Worm (Caenorhabditis elegans): ENCODE results near the gene nspg-3.

Gene nspg-3

DNA sequence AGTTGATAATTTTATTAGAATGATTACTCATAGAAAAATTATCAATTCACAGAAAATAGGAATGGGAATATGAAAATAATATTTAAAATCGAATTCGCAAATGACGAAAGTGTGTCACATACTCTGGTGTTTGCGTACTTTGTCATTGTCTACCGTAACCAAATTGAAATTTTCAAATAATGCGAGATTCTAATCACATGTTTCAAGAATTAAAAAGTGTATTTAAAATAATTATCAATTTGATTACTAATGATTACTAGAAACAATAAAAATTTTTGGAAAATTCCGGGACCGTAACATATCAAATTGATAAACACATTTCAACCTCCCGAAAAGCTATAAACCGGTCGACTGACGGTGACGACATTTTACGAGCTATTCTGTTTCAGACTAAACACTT, at the start of gene nspg-3, which contains the start of gene fbf-2:
TSS of gene nspg-3 (plus strand) at position 388 of the 400 bp plus-strand sequence.
TSS of gene fbf-2 (minus strand) at position 101 of the 400 bp plus-strand sequence.
- TF ChIP-seq F13C5.2 (tag; optimal IDR thresholded peaks at IDR 0.05): no peak
- no peak for TF ChIP-seq tra-4 (tag; optimal IDR thresholded peaks at IDR 0.05)
- TF ChIP-seq ama-1 (optimal IDR thresholded peaks at IDR 0.05): no peak
- TF ChIP-seq sea-1 (GFP tag; conservative IDR thresholded peaks at IDR 0.05): no peak
- no peak for TF ChIP-seq tbx-37 (GFP tag; conservative IDR thresholded peaks at IDR 0.05)
- no peak for TF ChIP-seq hmbx-1 (tag; optimal IDR thresholded peaks at IDR 0.05)
- no peak for TF ChIP-seq hnd-1 (tag; optimal IDR thresholded peaks at IDR 0.05)
- TF ChIP-seq B0310.2 (tag; optimal IDR thresholded peaks at IDR 0.05): no peak

DNA sequence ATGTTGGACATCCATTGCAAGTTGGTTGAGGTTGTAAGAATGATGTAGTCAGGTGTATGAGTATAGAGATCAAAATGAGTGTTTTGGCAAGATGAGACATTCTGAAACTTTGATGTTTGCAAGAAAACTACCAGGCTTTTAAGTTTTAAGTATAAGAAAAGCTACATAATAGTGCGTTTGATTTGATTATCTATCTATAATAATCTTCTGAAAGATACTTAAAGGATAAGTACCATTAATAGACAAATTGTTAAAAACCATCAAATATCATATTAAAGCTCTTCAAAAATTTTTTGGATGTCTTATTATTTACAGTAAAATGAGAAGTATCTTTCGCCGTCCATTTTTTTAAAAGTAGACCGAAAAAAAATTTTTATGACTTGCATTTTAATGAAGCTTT, 48.4 kb upstream of the nspg-3 start, which contains the start of gene R12C12.10:
TSS of gene R12C12.10 (minus strand) at position 101 of the 400 bp plus-strand sequence.
- TF ChIP-seq ceh-13 (GFP tag; optimal IDR thresholded peaks at IDR 0.05): no peak
- TF ChIP-seq pes-1 (GFP tag; IDR thresholded peaks at IDR 0.05): no peak
- TF ChIP-seq flt-1 (GFP tag; IDR thresholded peaks at IDR 0.05): no peak
- TF ChIP-seq ceh-36 (tag; optimal IDR thresholded peaks at IDR 0.05): no peak

DNA sequence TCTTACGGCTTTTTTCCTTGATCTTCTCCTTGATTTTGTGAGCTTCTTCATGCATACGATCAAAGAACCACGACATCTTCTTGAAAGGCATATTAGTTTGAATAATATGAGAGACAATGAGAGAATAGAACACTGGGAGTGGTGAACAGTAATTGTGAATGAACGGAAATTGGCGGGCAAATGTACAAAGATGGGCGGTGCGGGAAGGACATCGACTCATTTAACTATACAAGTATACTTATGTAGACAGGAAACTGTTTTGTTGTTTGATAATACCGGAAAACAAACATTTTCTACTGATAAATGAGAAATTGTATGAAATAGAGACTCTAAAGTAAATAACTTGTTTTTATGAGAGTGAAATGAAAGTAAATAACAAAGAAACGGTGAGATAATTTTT, 46.5 kb upstream of the nspg-3 start, which contains the start of gene R12C12.5:
TSS of gene R12C12.5 (minus strand) at position 101 of the 400 bp plus-strand sequence.
- TF ChIP-seq F13C5.2 (tag; optimal IDR thresholded peaks at IDR 0.05) (no peak), aly-1 (tag; optimal IDR thresholded peaks at IDR 0.05) (no peak), tbx-11 (GFP tag; IDR thresholded peaks at IDR 0.05) (no peak)

DNA sequence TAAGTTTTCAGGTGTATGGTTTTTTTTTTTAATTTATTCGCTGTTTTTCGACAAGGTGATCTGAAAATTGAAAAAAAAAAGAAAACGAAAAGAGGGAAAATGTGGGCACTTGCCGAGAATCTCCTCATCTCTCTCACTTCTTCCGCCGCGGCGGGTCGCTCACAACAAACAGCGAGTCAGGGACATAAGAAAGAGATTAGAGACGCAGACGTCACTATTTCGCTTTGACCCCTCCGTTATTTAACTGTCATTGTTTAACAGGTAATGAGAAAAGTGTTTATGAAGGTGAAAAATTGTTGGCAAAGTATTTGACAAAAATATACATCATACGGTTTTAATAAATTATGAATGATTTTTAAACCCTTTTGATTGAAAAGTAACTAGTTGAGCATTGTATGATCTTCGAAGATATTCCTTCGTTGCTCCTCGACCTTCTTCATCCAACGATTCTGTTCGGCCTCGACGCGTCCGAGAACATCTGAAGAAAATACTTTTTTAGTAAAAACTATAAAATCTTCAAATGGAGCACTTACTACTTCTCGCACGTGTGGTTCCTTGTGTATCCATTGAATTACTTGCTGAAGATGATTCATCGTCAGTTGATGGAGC, 45.4 kb upstream of the nspg-3 start:
- no peak for TF ChIP-seq ceh-36 (tag; optimal IDR thresholded peaks at IDR 0.05)
- TF ChIP-seq aly-1 (tag; optimal IDR thresholded peaks at IDR 0.05): no peak
- TF ChIP-seq hnd-1 (tag; optimal IDR thresholded peaks at IDR 0.05): no peak
- no peak for TF ChIP-seq ets-7 (tag; optimal IDR thresholded peaks at IDR 0.05)
- no peak for TF ChIP-seq pes-1 (GFP tag; IDR thresholded peaks at IDR 0.05)
- TF ChIP-seq tbx-37 (GFP tag; conservative IDR thresholded peaks at IDR 0.05): no peak
- no peak for TF ChIP-seq scrt-1 (GFP tag; IDR thresholded peaks at IDR 0.05)
- TF ChIP-seq ama-1 (optimal IDR thresholded peaks at IDR 0.05): no peak
- no peak for TF ChIP-seq B0310.2 (tag; optimal IDR thresholded peaks at IDR 0.05)
- no peak for TF ChIP-seq tbx-11 (GFP tag; IDR thresholded peaks at IDR 0.05)
- no peak for TF ChIP-seq hmbx-1 (tag; optimal IDR thresholded peaks at IDR 0.05)
- no peak for TF ChIP-seq ceh-13 (GFP tag; optimal IDR thresholded peaks at IDR 0.05)
- TF ChIP-seq flt-1 (GFP tag; IDR thresholded peaks at IDR 0.05): no peak
- TF ChIP-seq F13C5.2 (tag; optimal IDR thresholded peaks at IDR 0.05): no peak
- TF ChIP-seq hmg-4 (GFP tag; optimal IDR thresholded peaks at IDR 0.05): no peak
- no peak for TF ChIP-seq tra-4 (tag; optimal IDR thresholded peaks at IDR 0.05)
- TF ChIP-seq sea-1 (GFP tag; conservative IDR thresholded peaks at IDR 0.05): no peak

DNA sequence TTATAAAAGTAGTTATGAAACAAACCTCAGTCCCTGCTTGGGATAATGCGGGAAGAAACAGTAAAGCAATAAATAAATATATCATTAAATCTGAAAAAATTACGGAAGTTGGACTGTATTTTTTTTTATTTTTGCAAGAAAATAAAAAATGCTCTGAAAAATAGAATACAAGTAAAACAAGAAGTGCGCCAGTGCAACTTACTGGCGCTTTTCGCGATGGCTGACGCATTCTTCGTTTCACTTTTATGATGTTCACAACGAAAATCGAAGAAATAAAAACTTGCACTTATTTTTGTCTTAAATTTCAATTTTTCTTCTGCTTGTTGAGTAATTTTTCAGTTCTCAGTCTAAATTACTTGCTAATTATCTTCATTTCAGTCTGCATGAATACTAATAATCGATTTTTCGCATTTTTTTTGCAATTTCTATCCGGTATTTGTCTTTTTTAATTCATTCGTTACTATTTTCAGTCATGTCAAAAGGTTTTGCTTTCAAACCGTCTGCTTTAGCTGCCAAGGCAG, 43.9 kb upstream of the nspg-3 start, which contains the start of the genes R12C12.6 and ran-5:
TSS of gene R12C12.6 (minus strand) at position 229 of the 521 bp plus-strand sequence.
TSS of gene ran-5 (plus strand) at position 471 of the 521 bp plus-strand sequence.
- TF ChIP-seq hmbx-1 (tag; optimal IDR thresholded peaks at IDR 0.05) (no peak), tbx-37 (GFP tag; conservative IDR thresholded peaks at IDR 0.05) (0 out of 2 replicates have a peak, but pooled peaks have one; percentile 13), hnd-1 (tag; optimal IDR thresholded peaks at IDR 0.05) (no peak), ceh-13 (GFP tag; optimal IDR thresholded peaks at IDR 0.05) (no peak), B0310.2 (tag; optimal IDR thresholded peaks at IDR 0.05) (no peak), ama-1 (optimal IDR thresholded peaks at IDR 0.05) (no peak), hmg-4 (GFP tag; optimal IDR thresholded peaks at IDR 0.05) (no peak), tbx-11 (GFP tag; IDR thresholded peaks at IDR 0.05) (no peak), flt-1 (GFP tag; IDR thresholded peaks at IDR 0.05) (peak; percentile 70), sea-1 (GFP tag; conservative IDR thresholded peaks at IDR 0.05) (no peak), aly-1 (tag; optimal IDR thresholded peaks at IDR 0.05) (no peak), tra-4 (tag; optimal IDR thresholded peaks at IDR 0.05) (no peak), ceh-36 (tag; optimal IDR thresholded peaks at IDR 0.05) (peak; percentile 55), F13C5.2 (tag; optimal IDR thresholded peaks at IDR 0.05) (peak; percentile 71), pes-1 (GFP tag; IDR thresholded peaks at IDR 0.05) (no peak; the same call in 1 of the 2 replicates), scrt-1 (GFP tag; IDR thresholded peaks at IDR 0.05) (no peak), ets-7 (tag; optimal IDR thresholded peaks at IDR 0.05) (no peak)

DNA sequence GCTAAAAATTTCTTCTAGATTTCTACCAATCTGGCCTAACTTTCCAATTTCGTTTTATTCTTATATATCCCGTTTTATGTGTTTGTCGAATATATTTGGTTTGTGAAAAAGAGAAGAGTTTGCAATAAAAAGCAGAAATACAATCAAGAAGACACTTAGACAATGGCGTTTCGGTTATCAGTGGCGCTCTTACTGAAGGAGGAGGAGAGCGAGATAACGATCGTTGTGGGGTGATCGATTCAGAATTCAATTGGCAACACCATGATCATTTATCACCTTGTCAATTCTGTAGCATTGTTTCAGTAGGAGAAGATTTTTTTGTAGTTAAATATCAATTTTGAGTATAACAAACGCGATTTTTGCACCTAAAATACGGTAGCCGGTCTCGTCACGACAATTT, 42.0 kb upstream of the nspg-3 start:
- TF ChIP-seq ceh-13 (GFP tag; optimal IDR thresholded peaks at IDR 0.05) (no peak), B0310.2 (tag; optimal IDR thresholded peaks at IDR 0.05) (no peak), ceh-36 (tag; optimal IDR thresholded peaks at IDR 0.05) (no peak), sea-1 (GFP tag; conservative IDR thresholded peaks at IDR 0.05) (no peak), ama-1 (optimal IDR thresholded peaks at IDR 0.05) (no peak), pes-1 (GFP tag; IDR thresholded peaks at IDR 0.05) (no peak), F13C5.2 (tag; optimal IDR thresholded peaks at IDR 0.05) (no peak), aly-1 (tag; optimal IDR thresholded peaks at IDR 0.05) (no peak), scrt-1 (GFP tag; IDR thresholded peaks at IDR 0.05) (no peak), tra-4 (tag; optimal IDR thresholded peaks at IDR 0.05) (no peak), hmg-4 (GFP tag; optimal IDR thresholded peaks at IDR 0.05) (no peak), hmbx-1 (tag; optimal IDR thresholded peaks at IDR 0.05) (no peak), flt-1 (GFP tag; IDR thresholded peaks at IDR 0.05) (no peak), tbx-37 (GFP tag; conservative IDR thresholded peaks at IDR 0.05) (no peak)

DNA sequence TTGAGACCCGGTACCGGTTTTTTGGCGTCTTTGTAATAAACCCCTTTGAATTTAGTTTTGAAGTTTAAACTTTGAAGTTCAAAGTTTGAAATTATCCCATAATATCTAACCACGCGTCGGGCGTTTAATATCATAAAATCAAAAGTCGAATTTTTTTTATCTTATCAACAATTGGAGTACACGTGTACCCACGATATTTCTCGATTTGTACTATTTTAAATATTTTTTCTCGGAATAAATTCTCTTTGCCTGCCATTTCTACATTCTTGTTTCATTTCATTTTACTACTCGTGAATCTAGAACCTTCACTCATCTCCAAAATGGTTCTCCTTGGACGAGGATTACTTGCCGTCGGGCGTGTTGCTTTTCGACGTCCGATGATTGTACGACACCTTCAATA, 41.4 kb upstream of the nspg-3 start, which contains the start of gene gldc-1:
TSS of gene gldc-1 (plus strand) at position 301 of the 400 bp plus-strand sequence.
- TF ChIP-seq ets-7 (tag; optimal IDR thresholded peaks at IDR 0.05): no peak

DNA sequence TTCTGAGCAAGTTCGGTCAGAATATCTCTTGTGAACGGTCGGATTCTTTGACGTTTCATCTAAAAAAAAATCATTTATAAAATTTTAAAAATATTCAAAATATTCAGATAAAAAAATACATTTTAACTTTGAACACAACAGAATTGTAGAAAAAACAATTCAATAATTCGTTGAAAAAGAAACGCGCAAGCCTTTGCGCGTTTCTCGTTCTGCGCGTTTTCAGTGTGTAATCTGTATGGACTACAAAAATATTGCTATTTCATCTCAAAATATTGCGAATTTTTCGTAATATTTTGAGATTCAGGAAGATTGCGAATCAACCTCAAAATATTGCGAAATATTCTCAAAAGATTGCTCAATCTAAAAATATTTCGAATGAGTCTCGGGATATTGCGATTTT, 35.6 kb upstream of the nspg-3 start, which contains the start of gene R12C12.7:
TSS of gene R12C12.7 (minus strand) at position 59 of the 400 bp plus-strand sequence.
- TF ChIP-seq tra-4 (tag; optimal IDR thresholded peaks at IDR 0.05): no peak
- TF ChIP-seq F13C5.2 (tag; optimal IDR thresholded peaks at IDR 0.05): peak; percentile 9
- TF ChIP-seq tbx-37 (GFP tag; conservative IDR thresholded peaks at IDR 0.05): no peak
- TF ChIP-seq hmg-4 (GFP tag; optimal IDR thresholded peaks at IDR 0.05): no peak
- 0 out of 2 replicates have a peak, but pooled peaks have one; percentile 26 for TF ChIP-seq tbx-11 (GFP tag; IDR thresholded peaks at IDR 0.05)
- TF ChIP-seq hmbx-1 (tag; optimal IDR thresholded peaks at IDR 0.05): no peak
- TF ChIP-seq flt-1 (GFP tag; IDR thresholded peaks at IDR 0.05): no peak

All from whole organism, early embryonic.